Worm (Caenorhabditis elegans): ENCODE measurements around the gene inx-6.

- no peak for TF ChIP-seq unc-62 (GFP tag; optimal IDR thresholded peaks at IDR 0.05)
- TF ChIP-seq hmg-11 (tag; optimal IDR thresholded peaks at IDR 0.05), result no peak
- no peak for TF ChIP-seq ZK546.5 (tag; optimal IDR thresholded peaks at IDR 0.05)
- TF ChIP-seq ama-1 (optimal IDR thresholded peaks at IDR 0.05), result no peak
- TF ChIP-seq snpc-4 (tag; optimal IDR thresholded peaks at IDR 0.05), result no peak
These were observed 11.1 kb downstream of the inx-6 start, which contains the start of gene flp-9 for ce11 chrIV:12757470-12757869.
